Worm (Caenorhabditis elegans): ENCODE measurements around the gene C24A3.9.

C24A3.9 gene

ce11 chrX:9010418-9010817 is at the start of gene C24A3.9:
Gene C24A3.9, minus strand, starts transcription at chrX:9010518.
- TF ChIP-seq nhr-237 (tag; optimal IDR thresholded peaks at IDR 0.05), result no peak
- no peak for TF ChIP-seq ceh-82 (tag; optimal IDR thresholded peaks at IDR 0.05)
- no peak for TF ChIP-seq fos-1 (tag; optimal IDR thresholded peaks at IDR 0.05)
- no peak for TF ChIP-seq lin-11 (tag; optimal IDR thresholded peaks at IDR 0.05)
- TF ChIP-seq mab-5 (tag; optimal IDR thresholded peaks at IDR 0.05), result no peak
- TF ChIP-seq sma-9 (GFP tag; optimal IDR thresholded peaks at IDR 0.05), result no peak
- TF ChIP-seq sma-9 (tag; optimal IDR thresholded peaks at IDR 0.05), result no peak
- TF ChIP-seq unc-55 (GFP tag; optimal IDR thresholded peaks at IDR 0.05), result no peak

- no peak for TF ChIP-seq alr-1 (tag; optimal IDR thresholded peaks at IDR 0.05)
- TF ChIP-seq ZK546.5 (tag; optimal IDR thresholded peaks at IDR 0.05), result no peak
- TF ChIP-seq nhr-77 (tag; optimal IDR thresholded peaks at IDR 0.05), result no peak
- no peak for TF ChIP-seq unc-55 (GFP tag; optimal IDR thresholded peaks at IDR 0.05)
- TF ChIP-seq nhr-11 (tag; optimal IDR thresholded peaks at IDR 0.05), result no peak
- no peak for TF ChIP-seq elt-3 (tag; optimal IDR thresholded peaks at IDR 0.05)
- no peak for TF ChIP-seq nhr-10 (tag; optimal IDR thresholded peaks at IDR 0.05)
- TF ChIP-seq ztf-1 (GFP tag; conservative IDR thresholded peaks at IDR 0.05), result no peak
- TF ChIP-seq fos-1 (tag; optimal IDR thresholded peaks at IDR 0.05), result no peak
- no peak for TF ChIP-seq nhr-23 (tag; optimal IDR thresholded peaks at IDR 0.05)
- TF ChIP-seq elt-1 (tag; optimal IDR thresholded peaks at IDR 0.05), result no peak
- TF ChIP-seq gmeb-1 (tag; optimal IDR thresholded peaks at IDR 0.05), result no peak
These were observed 47.0 kb upstream of the C24A3.9 start, which contains the start of gene F47E1.2 for ce11 chrX:9057352-9057751. Gene F47E1.2, plus strand, starts transcription at chrX:9057652.

- TF ChIP-seq sma-3 (GFP tag; optimal IDR thresholded peaks at IDR 0.05) (peak; percentile 16), zag-1 (tag; optimal IDR thresholded peaks at IDR 0.05) (no peak), sem-4 (tag; optimal IDR thresholded peaks at IDR 0.05) (no peak), snpc-4 (tag; optimal IDR thresholded peaks at IDR 0.05) (no peak), nhr-25 (tag; optimal IDR thresholded peaks at IDR 0.05) (no peak), nhr-11 (tag; optimal IDR thresholded peaks at IDR 0.05) (no peak)
These were observed 43.1 kb upstream of the C24A3.9 start for ce11 chrX:9053426-9053825.

ce11 chrX:9048657-9049056 is 38.3 kb upstream of the C24A3.9 start, which contains the start of gene F47E1.20:
Gene F47E1.20, plus strand, starts transcription at chrX:9048957.
- TF ChIP-seq lin-39 (tag; optimal IDR thresholded peaks at IDR 0.05) (no peak), nhr-129 (tag; optimal IDR thresholded peaks at IDR 0.05) (no peak), sma-3 (GFP tag; optimal IDR thresholded peaks at IDR 0.05) (no peak), unc-62 (GFP tag; optimal IDR thresholded peaks at IDR 0.05) (no peak), nhr-77 (tag; optimal IDR thresholded peaks at IDR 0.05) (no peak), R02D3.7 (tag; optimal IDR thresholded peaks at IDR 0.05) (no peak), mab-5 (tag; optimal IDR thresholded peaks at IDR 0.05) (no peak), mdl-1 (tag; optimal IDR thresholded peaks at IDR 0.05) (no peak), aly-2 (tag; optimal IDR thresholded peaks at IDR 0.05) (no peak), F13H6.1 (tag; optimal IDR thresholded peaks at IDR 0.05) (no peak), ztf-11 (tag; optimal IDR thresholded peaks at IDR 0.05) (no peak), elt-1 (tag; optimal IDR thresholded peaks at IDR 0.05) (no peak), crh-2 (tag; optimal IDR thresholded peaks at IDR 0.05) (no peak), ztf-1 (GFP tag; conservative IDR thresholded peaks at IDR 0.05) (no peak), sma-9 (GFP tag; optimal IDR thresholded peaks at IDR 0.05) (no peak), sma-9 (tag; optimal IDR thresholded peaks at IDR 0.05) (no peak), dmd-4 (tag; optimal IDR thresholded peaks at IDR 0.05) (no peak), alr-1 (tag; optimal IDR thresholded peaks at IDR 0.05) (no peak), nhr-10 (tag; optimal IDR thresholded peaks at IDR 0.05) (no peak), egl-27 (tag; optimal IDR thresholded peaks at IDR 0.05) (no peak)

- TF ChIP-seq elt-1 (tag; optimal IDR thresholded peaks at IDR 0.05) (no peak), R02D3.7 (tag; optimal IDR thresholded peaks at IDR 0.05) (no peak), gmeb-1 (tag; optimal IDR thresholded peaks at IDR 0.05) (no peak), nhr-6 (tag; optimal IDR thresholded peaks at IDR 0.05) (no peak), nhr-12 (tag; optimal IDR thresholded peaks at IDR 0.05) (no peak), nhr-23 (tag; optimal IDR thresholded peaks at IDR 0.05) (no peak), ceh-82 (tag; optimal IDR thresholded peaks at IDR 0.05) (no peak), nhr-129 (tag; optimal IDR thresholded peaks at IDR 0.05) (no peak), unc-55 (GFP tag; optimal IDR thresholded peaks at IDR 0.05) (no peak), ztf-1 (GFP tag; conservative IDR thresholded peaks at IDR 0.05) (no peak), lsy-2 (tag; optimal IDR thresholded peaks at IDR 0.05) (no peak), snpc-4 (tag; optimal IDR thresholded peaks at IDR 0.05) (no peak), sem-4 (tag; optimal IDR thresholded peaks at IDR 0.05) (no peak), fos-1 (tag; optimal IDR thresholded peaks at IDR 0.05) (no peak)
These were observed 35.6 kb upstream of the C24A3.9 start, which contains the start of gene prdm-14 for ce11 chrX:9045913-9046312. Gene prdm-14, plus strand, starts transcription at chrX:9046213.

Data from whole organism, L2 larva.